Fruit fly (Drosophila melanogaster) whole organism: Measurements from ENCODE around the gene hop.

Experiments used
- Dll ChIP-seq: fragments of >200 bp; optimal IDR thresholded peaks from 2 replicates; lab custom pipeline; 2017
- psq ChIP-seq: fragments of >200 bp; optimal IDR thresholded peaks from 2 replicates; lab custom pipeline; 2017
- usp ChIP-seq: fragments of >200 bp; optimal IDR thresholded peaks from 2 replicates; lab custom pipeline; 2017; ENCODE audit warnings: missing biosample characterization, missing genetic modification characterization, mixed read lengths

- TF ChIP-seq usp (GFP tag; lab: Kevin White, UChicago) (no peak), Dll (lab: Kevin White, UChicago) (no peak), psq (lab: Kevin White, UChicago) (no peak)
Measured at dm6 chrX:11370792-11371191, 2.9 kb upstream of the hop start.
